Fruit fly (Drosophila melanogaster) S2 (cell line): ENCODE data around the gene Syx8.

Experiments used
- CG8478 ChIP-seq: fragments of >200 bp; optimal IDR thresholded peaks from 2 replicates; lab custom pipeline; 2018
- CTCF ChIP-seq, 2 experiments: fragments of >200 bp; optimal IDR thresholded peaks; 2 replicates each; lab custom pipeline; 2018

dm6 chr3L:16612152-16612551 lies 25.3 kb upstream of the Syx8 start, which contains the start of gene CG4101:
- TF ChIP-seq CTCF (optimal IDR thresholded peaks at IDR 0.05; lab: Kevin White, UChicago): no peak
- no peak for TF ChIP-seq CG8478 (lab: Kevin White, UChicago)
